Fruit fly (Drosophila melanogaster) whole organism, embryonic: ENCODE results near the gene CG5255.

Experiments
- Awh ChIP-seq: fragments of 200-800 bp; sonication (Bioruptor generic); IDR thresholded peaks from 2 replicates; pipeline ENCODE4, ENCODE4 v1.3.6; 2022; ENCODE audit warnings: missing biosample characterization, missing genetic modification characterization
- B-H2 ChIP-seq: fragments of 200-800 bp; sonication (Bioruptor generic); optimal IDR thresholded peaks from 2 replicates; lab custom pipeline; 2018; ENCODE audit warnings: missing biosample characterization, mild to moderate bottlenecking, missing genetic modification characterization
- CG10431 ChIP-seq: fragments of 200-800 bp; sonication (Bioruptor generic); optimal IDR thresholded peaks from 3 replicates; lab custom pipeline; 2018; ENCODE audit warnings: missing biosample characterization, mild to moderate bottlenecking, missing genetic modification characterization
- CG10959 ChIP-seq: fragments of 200-800 bp; sonication (Bioruptor generic); IDR thresholded peaks from 2 replicates; pipeline ENCODE4 v1.3.6; 2022; ENCODE audit warnings: missing biosample characterization, missing genetic modification characterization
- CG11085 ChIP-seq: fragments of 200-800 bp; sonication (Bioruptor generic); IDR thresholded peaks from 2 replicates; pipeline ENCODE4 v1.3.6; 2022; ENCODE audit warnings: missing biosample characterization, missing genetic modification characterization
- CG11456 ChIP-seq: fragments of 200-800 bp; sonication (Bioruptor generic); IDR thresholded peaks from 3 replicates; pipeline ENCODE4 v1.3.6; 2022; ENCODE audit warnings: missing biosample characterization, missing genetic modification characterization
- CG12744 ChIP-seq: fragments of 200-800 bp; sonication (Bioruptor generic); optimal IDR thresholded peaks from 2 replicates; lab custom pipeline; 2016; ENCODE audit warnings: missing biosample characterization, missing genetic modification characterization
- CG12942 ChIP-seq: fragments of 200-800 bp; sonication (Bioruptor generic); optimal IDR thresholded peaks from 3 replicates; lab custom pipeline; 2016; ENCODE audit warnings: missing biosample characterization, missing genetic modification characterization
- CG13123 ChIP-seq: fragments of 200-800 bp; sonication (Bioruptor generic); optimal IDR thresholded peaks from 2 replicates; lab custom pipeline; 2016; ENCODE audit warnings: missing biosample characterization, missing genetic modification characterization
- CG1602 ChIP-seq: fragments of 200-800 bp; sonication (Bioruptor generic); optimal IDR thresholded peaks from 3 replicates; lab custom pipeline; 2016; ENCODE audit warnings: missing biosample characterization, missing genetic modification characterization
- CG17912 ChIP-seq: fragments of 200-800 bp; sonication (Bioruptor generic); optimal IDR thresholded peaks from 2 replicates; lab custom pipeline; 2018; ENCODE audit warnings: missing biosample characterization, mild to moderate bottlenecking, missing genetic modification characterization
- CG18619 ChIP-seq: fragments of 200-800 bp; sonication (Bioruptor generic); optimal IDR thresholded peaks from 3 replicates; lab custom pipeline; 2017; ENCODE audit warnings: missing biosample characterization, mild to moderate bottlenecking, missing genetic modification characterization
- CG2712 ChIP-seq: fragments of 200-800 bp; optimal IDR thresholded peaks from 3 replicates; lab custom pipeline; 2019; ENCODE audit warnings: missing biosample characterization, mild to moderate bottlenecking, missing genetic modification characterization, moderate library complexity
- CG2875 ChIP-seq: fragments of 200-800 bp; sonication (Bioruptor generic); optimal IDR thresholded peaks from 2 replicates; lab custom pipeline; 2017; ENCODE audit warnings: missing biosample characterization, mild to moderate bottlenecking, missing genetic modification characterization, missing genetic modification reagents
- CG4707 ChIP-seq: fragments of 200-800 bp; sonication (Bioruptor generic); optimal IDR thresholded peaks from 2 replicates; lab custom pipeline; 2018; ENCODE audit warnings: missing biosample characterization, mild to moderate bottlenecking, missing genetic modification characterization, moderate library complexity
- CG5953 ChIP-seq: fragments of 200-800 bp; sonication (Bioruptor generic); IDR thresholded peaks from 2 replicates; pipeline ENCODE4 v1.3.6; 2022; ENCODE audit warnings: missing biosample characterization, missing genetic modification characterization
- CG7556 ChIP-seq: fragments of 200-800 bp; sonication (Bioruptor generic); optimal IDR thresholded peaks from 2 replicates; lab custom pipeline; 2017; ENCODE audit warnings: missing biosample characterization, mild to moderate bottlenecking, missing genetic modification characterization
- CG7745 ChIP-seq: fragments of 200-800 bp; sonication (Bioruptor generic); optimal IDR thresholded peaks from 2 replicates; lab custom pipeline; 2018; ENCODE audit warnings: missing biosample characterization, mild to moderate bottlenecking, missing genetic modification characterization, moderate library complexity
- CG8290 ChIP-seq, 3 experiments: fragments of 200-800 bp; sonication (Bioruptor generic); optimal IDR thresholded peaks; 2 replicates each; lab custom pipeline; 2016 to 2019; ENCODE audit warnings: missing biosample characterization in 3 of 3, missing genetic modification characterization in 3 of 3, mild to moderate bottlenecking in 2 of 3, moderate library complexity in 1 of 3
- CG9797 ChIP-seq: fragments of 200-800 bp; sonication (Bioruptor generic); optimal IDR thresholded peaks from 3 replicates; lab custom pipeline; 2018; ENCODE audit warnings: missing biosample characterization, mild to moderate bottlenecking, missing genetic modification characterization
- Chrac-16 ChIP-seq: fragments of 200-800 bp; sonication (Bioruptor generic); optimal IDR thresholded peaks from 3 replicates; lab custom pipeline; 2016; ENCODE audit warnings: missing biosample characterization, missing genetic modification characterization
- CkIIα-i1 ChIP-seq: fragments of 200-800 bp; sonication (Bioruptor generic); IDR thresholded peaks from 2 replicates; pipeline ENCODE4 v1.3.6; 2022; ENCODE audit warnings: missing biosample characterization, missing genetic modification characterization
- D19B ChIP-seq: fragments of 200-800 bp; sonication (Bioruptor generic); optimal IDR thresholded peaks from 2 replicates; lab custom pipeline; 2017; ENCODE audit warnings: missing biosample characterization, mild to moderate bottlenecking, missing genetic modification characterization
- Dek ChIP-seq: fragments of 200-800 bp; sonication (Bioruptor generic); optimal IDR thresholded peaks from 3 replicates; lab custom pipeline; 2019; ENCODE audit warnings: missing biosample characterization, mild to moderate bottlenecking, missing genetic modification characterization, moderate library complexity
- HLH4C ChIP-seq: fragments of 200-800 bp; sonication (Bioruptor generic); IDR thresholded peaks from 3 replicates; pipeline ENCODE4 v1.3.6; 2022; ENCODE audit warnings: missing biosample characterization, missing genetic modification characterization; ENCODE audit not compliant: partially characterized antibody
- Hr3 ChIP-seq: fragments of 200-800 bp; sonication (Bioruptor generic); optimal IDR thresholded peaks from 3 replicates; lab custom pipeline; 2016; ENCODE audit warnings: missing biosample characterization, missing genetic modification characterization
- MBD-R2 ChIP-seq: fragments of 200-800 bp; sonication (Bioruptor generic); IDR thresholded peaks from 2 replicates; pipeline ENCODE4 v1.3.6; 2022; ENCODE audit warnings: missing biosample characterization, missing genetic modification characterization
- Myb ChIP-seq: fragments of 200-800 bp; sonication (Bioruptor generic); optimal IDR thresholded peaks from 2 replicates; lab custom pipeline; 2016; ENCODE audit warnings: missing biosample characterization, missing genetic modification characterization
- NFAT ChIP-seq: fragments of 200-800 bp; sonication (Bioruptor generic); IDR thresholded peaks from 2 replicates; pipeline ENCODE4 v1.3.6; 2022; ENCODE audit warnings: missing biosample characterization, missing genetic modification characterization
- Nf-YB ChIP-seq: fragments of 200-800 bp; sonication (Bioruptor generic); optimal IDR thresholded peaks from 3 replicates; lab custom pipeline; 2019; ENCODE audit warnings: missing biosample characterization, mild to moderate bottlenecking, missing genetic modification characterization, moderate library complexity
- Oli ChIP-seq: fragments of 200-800 bp; sonication (Bioruptor generic); optimal IDR thresholded peaks from 2 replicates; lab custom pipeline; 2018; ENCODE audit warnings: missing biosample characterization, mild to moderate bottlenecking, missing genetic modification characterization, moderate library complexity
- Rx ChIP-seq: fragments of 200-800 bp; sonication (Bioruptor generic); IDR thresholded peaks from 2 replicates; pipeline ENCODE4 v1.3.6; 2022; ENCODE audit warnings: missing biosample characterization, missing genetic modification characterization
- bbx ChIP-seq: fragments of 200-800 bp; sonication (Bioruptor generic); IDR thresholded peaks from 2 replicates; pipeline ENCODE4 v1.3.6; 2022; ENCODE audit warnings: missing biosample characterization, missing genetic modification characterization; ENCODE audit not compliant: partially characterized antibody
- dimm ChIP-seq: fragments of 200-800 bp; sonication (Bioruptor generic); IDR thresholded peaks from 2 replicates; pipeline ENCODE4 v1.3.6; 2022; ENCODE audit warnings: missing biosample characterization, missing genetic modification characterization
- dm ChIP-seq: fragments of 200-800 bp; sonication (Bioruptor generic); optimal IDR thresholded peaks from 3 replicates; lab custom pipeline; 2016; ENCODE audit warnings: missing biosample characterization, missing genetic modification characterization
- dpn ChIP-seq, 2 experiments: fragments of 200-800 bp; sonication (Bioruptor generic); optimal IDR thresholded peaks; 3 replicates each; lab custom pipeline; 2016; ENCODE audit warnings: missing biosample characterization in 2 of 2, missing genetic modification characterization in 2 of 2
- ewg ChIP-seq: fragments of 200-800 bp; sonication (Bioruptor generic); optimal IDR thresholded peaks from 3 replicates; lab custom pipeline; 2017; ENCODE audit warnings: mild to moderate bottlenecking, missing biosample characterization, missing genetic modification reagents, missing genetic modification characterization
- gsb ChIP-seq: fragments of 200-800 bp; sonication (Bioruptor generic); IDR thresholded peaks from 2 replicates; pipeline ENCODE4 v1.3.6; 2022; ENCODE audit warnings: missing biosample characterization, missing genetic modification characterization
- h ChIP-seq: fragments of >200 bp; optimal IDR thresholded peaks from 2 replicates; lab custom pipeline; 2017
- hkb ChIP-seq, 2 experiments: fragments of 200-800 bp in 1 of 2; fragments of >200 bp in 1 of 2; sonication (Bioruptor generic) in 1 of 2; IDR thresholded peaks in 1 of 2; optimal IDR thresholded peaks in 1 of 2; 2 replicates each; pipeline versions ENCODE4 v1.3.6 to Lab custom; 2017 to 2022; ENCODE audit warnings: missing biosample characterization in 1 of 2, missing genetic modification characterization in 1 of 2
- lola ChIP-seq, 3 experiments: fragments of >200 bp in 2 of 3; fragments of 200-800 bp in 1 of 3; sonication (Bioruptor generic) in 1 of 3; optimal IDR thresholded peaks; 2 replicates each; lab custom pipeline; 2017 to 2019; ENCODE audit warnings: missing biosample characterization in 3 of 3, missing genetic modification characterization in 3 of 3, mild to moderate bottlenecking in 1 of 3, moderate library complexity in 1 of 3
- mam ChIP-seq: fragments of 200-800 bp; sonication (Bioruptor generic); optimal IDR thresholded peaks from 3 replicates; lab custom pipeline; 2016; ENCODE audit warnings: missing biosample characterization, missing genetic modification characterization
- onecut ChIP-seq: fragments of 200-800 bp; sonication (Bioruptor generic); IDR thresholded peaks from 2 replicates; pipeline ENCODE4 v1.3.6; 2022; ENCODE audit warnings: missing biosample characterization, missing genetic modification characterization
- peb ChIP-seq: fragments of 200-800 bp; sonication (Bioruptor generic); IDR thresholded peaks from 2 replicates; pipeline ENCODE4 v1.3.6; 2022; ENCODE audit warnings: missing biosample characterization, missing genetic modification characterization
- slp2 ChIP-seq: fragments of 200-800 bp; sonication (Bioruptor generic); optimal IDR thresholded peaks from 2 replicates; lab custom pipeline; 2016; ENCODE audit warnings: missing biosample characterization, missing genetic modification characterization
- stwl ChIP-seq: fragments of 200-800 bp; sonication (Bioruptor generic); optimal IDR thresholded peaks from 3 replicates; lab custom pipeline; 2018; ENCODE audit warnings: missing biosample characterization, mild to moderate bottlenecking, missing genetic modification characterization, moderate library complexity
- tio ChIP-seq: fragments of 200-800 bp; sonication (Bioruptor generic); optimal IDR thresholded peaks from 2 replicates; lab custom pipeline; 2017; ENCODE audit warnings: missing biosample characterization, missing genetic modification characterization, inconsistent platforms
- tna ChIP-seq: fragments of 200-800 bp; sonication (Bioruptor generic); IDR thresholded peaks from 2 replicates; pipeline ENCODE4 v1.3.6; 2022; ENCODE audit warnings: missing biosample characterization, missing genetic modification characterization; ENCODE audit not compliant: partially characterized antibody
- wdn ChIP-seq: fragments of 200-800 bp; sonication (Bioruptor generic); IDR thresholded peaks from 2 replicates; pipeline ENCODE4 v1.3.6; 2022; ENCODE audit warnings: missing biosample characterization, missing genetic modification characterization
- z ChIP-seq: fragments of 200-800 bp; sonication (Bioruptor generic); IDR thresholded peaks from 3 replicates; pipeline ENCODE4 v1.3.6; 2022; ENCODE audit warnings: missing biosample characterization, missing genetic modification characterization

The CG5255 gene

dm6 chr3R:17149080-17149746, 11.5 kb downstream of the CG5255 start, which contains the start of the genes m-cup and Det (continued):
- TF ChIP-seq tio (GFP tag; lab: Kevin White, UChicago) (no peak), B-H2 (GFP tag; lab: Kevin White, UChicago) (no peak), onecut (GFP tag; lab: Robert Waterston, UW) (no peak), Dek (tag; lab: Kevin White, UChicago) (no peak), Nf-YB (no peak), h (no peak), CG8290 (GFP tag; optimal IDR thresholded peaks at IDR 0.05; lab: Kevin White, UChicago) (no peak), CG8290 (tag; optimal IDR thresholded peaks at IDR 0.05; lab: Kevin White, UChicago) (no peak), Rx (GFP tag; lab: Robert Waterston, UW) (no peak), Oli (tag; lab: Kevin White, UChicago) (no peak), CG2875 (no peak), dpn (GFP tag; optimal IDR thresholded peaks at IDR 0.05; lab: Kevin White, UChicago) (peak in 1 of 2 experiments; percentile 18), D19B (GFP tag; lab: Kevin White, UChicago) (no peak), CG13123 (GFP tag; lab: Kevin White, UChicago) (no peak), ewg (GFP tag; lab: Kevin White, UChicago) (peak; percentile 54), CG7556 (GFP tag; lab: Kevin White, UChicago) (no peak), CG5953 (no peak), bbx (GFP tag; lab: Robert Waterston, UW) (peak; percentile 41; the same call in 1 of the 2 replicates), CG17912 (GFP tag; lab: Kevin White, UChicago) (no peak), CG12744 (GFP tag; lab: Kevin White, UChicago) (no peak), dm (GFP tag; lab: Kevin White, UChicago) (no peak), gsb (GFP tag; lab: Robert Waterston, UW) (no peak), dimm (GFP tag; lab: Robert Waterston, UW) (no peak), CG4707 (GFP tag; lab: Kevin White, UChicago) (no peak), CG18619 (GFP tag; lab: Kevin White, UChicago) (no peak), z (no peak), CG7745 (no peak), Hr3 (GFP tag; lab: Kevin White, UChicago) (no peak), wdn (GFP tag; lab: Robert Waterston, UW) (no peak), CG12942 (GFP tag; lab: Kevin White, UChicago) (no peak), stwl (peak; percentile 83), Chrac-16 (GFP tag; lab: Kevin White, UChicago) (no peak), CG1602 (GFP tag; lab: Kevin White, UChicago) (no peak), HLH4C (GFP tag; lab: Robert Waterston, UW) (peak; percentile 60; the same call in 1 of the 3 replicates), Awh (no peak), Myb (GFP tag; lab: Kevin White, UChicago) (peak; percentile 42), MBD-R2 (GFP tag; lab: Robert Waterston, UW) (peak; percentile 68), NFAT (no peak), CkIIα-i1 (GFP tag; lab: Robert Waterston, UW) (no peak), lola (GFP tag; optimal IDR thresholded peaks at IDR 0.05; lab: Kevin White, UChicago) (no peak), CG10959 (no peak), tna (GFP tag; lab: Robert Waterston, UW) (no peak), CG2712 (tag; lab: Kevin White, UChicago) (no peak), hkb (optimal IDR thresholded peaks at IDR 0.05; lab: Kevin White, UChicago) (peak; percentile 80), hkb (GFP tag; IDR thresholded peaks at IDR 0.05; lab: Robert Waterston, UW) (no peak), mam (GFP tag; lab: Kevin White, UChicago) (no peak), CG10431 (no peak), CG11456 (GFP tag; lab: Robert Waterston, UW) (no peak), CG11085 (GFP tag; lab: Robert Waterston, UW) (no peak), slp2 (no peak), CG9797 (GFP tag; lab: Kevin White, UChicago) (peak; percentile 47), peb (GFP tag; lab: Robert Waterston, UW) (no peak)
